Fruit fly (Drosophila melanogaster) whole organism: ENCODE measurements around the gene Jupiter.

Experiments
- CG8478 ChIP-seq: fragments of >200 bp; optimal IDR thresholded peaks from 2 replicates; lab custom pipeline; 2018; ENCODE audit warnings: inconsistent platforms
- Dll ChIP-seq: fragments of >200 bp; optimal IDR thresholded peaks from 2 replicates; lab custom pipeline; 2017
- EcR ChIP-seq, 2 experiments: fragments of >200 bp; optimal IDR thresholded peaks; 2 replicates each; lab custom pipeline; 2017; ENCODE audit warnings: missing biosample characterization in 2 of 2, missing genetic modification characterization in 2 of 2, missing genetic modification reagents in 2 of 2
- pan ChIP-seq: fragments of >200 bp; optimal IDR thresholded peaks from 2 replicates; lab custom pipeline; 2017
- psq ChIP-seq: fragments of >200 bp; optimal IDR thresholded peaks from 2 replicates; lab custom pipeline; 2017
- usp ChIP-seq: fragments of >200 bp; optimal IDR thresholded peaks from 2 replicates; lab custom pipeline; 2017; ENCODE audit warnings: missing biosample characterization, missing genetic modification characterization, mixed read lengths

Jupiter gene

dm6 chr3R:11650105-11651039, 30.7 kb upstream of the Jupiter start, which contains the start of the genes Csk and Elp1:
Gene Csk (minus strand): TSS chr3R:11650706.
Gene Elp1 (plus strand): TSS chr3R:11650971.
- no peak for TF ChIP-seq EcR (GFP tag; optimal IDR thresholded peaks at IDR 0.05; lab: Kevin White, UChicago)
- TF ChIP-seq usp = no peak
- no peak for TF ChIP-seq pan
- TF ChIP-seq Dll (lab: Kevin White, UChicago) = no peak
- no peak for TF ChIP-seq psq (lab: Kevin White, UChicago)
- no peak for TF ChIP-seq CG8478 (lab: Kevin White, UChicago)

- TF ChIP-seq EcR (GFP tag; optimal IDR thresholded peaks at IDR 0.05; lab: Kevin White, UChicago) (no peak), CG8478 (lab: Kevin White, UChicago) (no peak), usp (no peak), Dll (lab: Kevin White, UChicago) (no peak), pan (no peak), psq (lab: Kevin White, UChicago) (no peak)
Measured at dm6 chr3R:11649449-11649848, 29.7 kb upstream of the Jupiter start.

dm6 chr3R:11648356-11649355, 28.9 kb upstream of the Jupiter start:
- no peak for TF ChIP-seq CG8478 (lab: Kevin White, UChicago)
- peak in 1 of 2 experiments; percentile 12 for TF ChIP-seq EcR (GFP tag; optimal IDR thresholded peaks at IDR 0.05; lab: Kevin White, UChicago)

- no peak for TF ChIP-seq EcR (GFP tag; optimal IDR thresholded peaks at IDR 0.05; lab: Kevin White, UChicago)
- no peak for TF ChIP-seq usp
- no peak for TF ChIP-seq psq (lab: Kevin White, UChicago)
- TF ChIP-seq CG8478 (lab: Kevin White, UChicago) = no peak
- TF ChIP-seq Dll (lab: Kevin White, UChicago) = no peak
- no peak for TF ChIP-seq pan
Measured at dm6 chr3R:11646826-11647225, 27.1 kb upstream of the Jupiter start.

- TF ChIP-seq EcR (GFP tag; optimal IDR thresholded peaks at IDR 0.05; lab: Kevin White, UChicago) (no peak), Dll (lab: Kevin White, UChicago) (no peak), CG8478 (lab: Kevin White, UChicago) (no peak), psq (lab: Kevin White, UChicago) (no peak), usp (no peak), pan (no peak)
Measured at dm6 chr3R:11639946-11640588, 20.4 kb upstream of the Jupiter start.

dm6 chr3R:11637586-11637985, 17.9 kb upstream of the Jupiter start:
- TF ChIP-seq EcR (GFP tag; optimal IDR thresholded peaks at IDR 0.05; lab: Kevin White, UChicago) (no peak), usp (no peak), pan (no peak), psq (lab: Kevin White, UChicago) (no peak), CG8478 (lab: Kevin White, UChicago) (no peak), Dll (lab: Kevin White, UChicago) (no peak)

- no peak for TF ChIP-seq psq (lab: Kevin White, UChicago)
- no peak for TF ChIP-seq usp
- no peak for TF ChIP-seq pan
- no peak for TF ChIP-seq EcR (GFP tag; optimal IDR thresholded peaks at IDR 0.05; lab: Kevin White, UChicago)
- TF ChIP-seq CG8478 (lab: Kevin White, UChicago) = no peak
Measured at dm6 chr3R:11628416-11629041, 8.8 kb upstream of the Jupiter start, which contains the start of gene CG14712. Gene CG14712 (plus strand): TSS chr3R:11628759.

- TF ChIP-seq pan = no peak
- TF ChIP-seq psq (lab: Kevin White, UChicago) = no peak
- TF ChIP-seq Dll (lab: Kevin White, UChicago) = no peak
- TF ChIP-seq CG8478 (lab: Kevin White, UChicago) = no peak
- TF ChIP-seq EcR (GFP tag; optimal IDR thresholded peaks at IDR 0.05; lab: Kevin White, UChicago) = no peak
- TF ChIP-seq usp = no peak
Measured at dm6 chr3R:11626571-11626970, 6.9 kb upstream of the Jupiter start, which contains the start of the genes CG6813 and CG18764. Gene CG6813 (minus strand): TSS chr3R:11626638. Gene CG18764 (plus strand): TSS chr3R:11626889.

- no peak for TF ChIP-seq psq (lab: Kevin White, UChicago)
- TF ChIP-seq usp = no peak
- TF ChIP-seq CG8478 (lab: Kevin White, UChicago) = no peak
- TF ChIP-seq pan = no peak
- no peak for TF ChIP-seq EcR (GFP tag; optimal IDR thresholded peaks at IDR 0.05; lab: Kevin White, UChicago)
- TF ChIP-seq Dll (lab: Kevin White, UChicago) = no peak
Measured at dm6 chr3R:11625544-11625943, 5.8 kb upstream of the Jupiter start, which contains the start of gene Zaf1. Gene Zaf1 (minus strand): TSS chr3R:11625644.

dm6 chr3R:11623025-11623424, 3.3 kb upstream of the Jupiter start, which contains the start of gene CG14711:
Gene CG14711 (plus strand): TSS chr3R:11623339.
- TF ChIP-seq psq (lab: Kevin White, UChicago) (no peak), pan (no peak), Dll (lab: Kevin White, UChicago) (no peak), EcR (GFP tag; optimal IDR thresholded peaks at IDR 0.05; lab: Kevin White, UChicago) (no peak), usp (no peak), CG8478 (lab: Kevin White, UChicago) (no peak)
